Fruit fly (Drosophila melanogaster) whole organism: Measurements from ENCODE around the gene Liprin-beta.

Source experiments
- CG8478 ChIP-seq: fragments of >200 bp; optimal IDR thresholded peaks from 2 replicates; lab custom pipeline; 2018; ENCODE audit warnings: inconsistent platforms
- Dll ChIP-seq: fragments of >200 bp; optimal IDR thresholded peaks from 2 replicates; lab custom pipeline; 2017
- EcR ChIP-seq, 2 experiments: fragments of >200 bp; optimal IDR thresholded peaks; 2 replicates each; lab custom pipeline; 2017; ENCODE audit warnings: missing biosample characterization in 2 of 2, missing genetic modification characterization in 2 of 2, missing genetic modification reagents in 2 of 2
- pan ChIP-seq: fragments of >200 bp; optimal IDR thresholded peaks from 2 replicates; lab custom pipeline; 2017
- psq ChIP-seq: fragments of >200 bp; optimal IDR thresholded peaks from 2 replicates; lab custom pipeline; 2017
- usp ChIP-seq: fragments of >200 bp; optimal IDR thresholded peaks from 2 replicates; lab custom pipeline; 2017; ENCODE audit warnings: missing biosample characterization, missing genetic modification characterization, mixed read lengths

The Liprin-beta gene

dm6 chr3L:13502484-13503109, 10.5 kb upstream of the Liprin-beta start, which contains the start of gene Spt20:
Spt20 (plus strand) TSS chr3L:13502707.
- TF ChIP-seq psq (lab: Kevin White, UChicago) = no peak
- TF ChIP-seq Dll = no peak
- TF ChIP-seq pan = no peak
- TF ChIP-seq CG8478 (lab: Kevin White, UChicago) = no peak
- no peak for TF ChIP-seq EcR (GFP tag; optimal IDR thresholded peaks at IDR 0.05; lab: Kevin White, UChicago)
- no peak for TF ChIP-seq usp (GFP tag; lab: Kevin White, UChicago)

- TF ChIP-seq usp (GFP tag; lab: Kevin White, UChicago) (no peak), EcR (GFP tag; optimal IDR thresholded peaks at IDR 0.05; lab: Kevin White, UChicago) (no peak), psq (lab: Kevin White, UChicago) (no peak), CG8478 (lab: Kevin White, UChicago) (no peak), pan (no peak)
These were observed 9.4 kb upstream of the Liprin-beta start for dm6 chr3L:13503631-13504030.

- TF ChIP-seq Dll (no peak), psq (lab: Kevin White, UChicago) (no peak), EcR (GFP tag; optimal IDR thresholded peaks at IDR 0.05; lab: Kevin White, UChicago) (no peak), usp (GFP tag; lab: Kevin White, UChicago) (no peak), CG8478 (lab: Kevin White, UChicago) (no peak), pan (no peak)
These were observed 6.7 kb downstream of the Liprin-beta start, which contains the start of gene CG10710 for dm6 chr3L:13519555-13520284. CG10710 (minus strand) TSS chr3L:13519605.
